Fruit fly (Drosophila melanogaster): ENCODE data around the gene AhcyL2.

The AhcyL2 gene

dm6 chr3R:16987924-16988298 lies 6.0 kb upstream of the AhcyL2 start (continued):
- TF ChIP-seq Sox102F (GFP tag; optimal IDR thresholded peaks at IDR 0.05) (no peak), Eip75B (GFP tag; optimal IDR thresholded peaks at IDR 0.05) (no peak), eg (GFP tag; IDR thresholded peaks at IDR 0.05) (no peak), CG10669 (GFP tag; optimal IDR thresholded peaks at IDR 0.05) (peak; percentile 4), Ets21C (GFP tag; optimal IDR thresholded peaks at IDR 0.05) (no peak), vri (GFP tag; optimal IDR thresholded peaks at IDR 0.05) (no peak), CG6792 (GFP tag; optimal IDR thresholded peaks at IDR 0.05) (no peak), Eip78C (GFP tag) (peak; percentile 32), CG32006 (GFP tag; optimal IDR thresholded peaks at IDR 0.05) (peak; percentile 50), lz (GFP tag; optimal IDR thresholded peaks at IDR 0.05) (no peak), CG11902 (GFP tag; optimal IDR thresholded peaks at IDR 0.05) (no peak), salr (GFP tag; optimal IDR thresholded peaks at IDR 0.05) (no peak), CG7368 (GFP tag; optimal IDR thresholded peaks at IDR 0.05) (no peak), Hr38 (GFP tag; optimal IDR thresholded peaks at IDR 0.05) (no peak), cyc (GFP tag; optimal IDR thresholded peaks at IDR 0.05) (no peak), Gug (GFP tag; IDR thresholded peaks at IDR 0.05) (no peak), CG6163 (GFP tag; IDR thresholded peaks at IDR 0.05) (no peak), Hr39 (GFP tag; optimal IDR thresholded peaks at IDR 0.05) (no peak), CG9139 (GFP tag; optimal IDR thresholded peaks at IDR 0.05) (no peak), svp (GFP tag) (no peak), Ets96B (tag; optimal IDR thresholded peaks at IDR 0.05) (no peak), CG8632 (GFP tag; optimal IDR thresholded peaks at IDR 0.05) (no peak)

- TF ChIP-seq CG8119 (GFP tag; IDR thresholded peaks at IDR 0.05) (peak; percentile 13; the same call in 1 of the 3 replicates), Hr39 (GFP tag; optimal IDR thresholded peaks at IDR 0.05) (no peak), CG3032 (tag; optimal IDR thresholded peaks at IDR 0.05) (no peak), CG6808 (GFP tag; optimal IDR thresholded peaks at IDR 0.05) (no peak), Sox15 (GFP tag; optimal IDR thresholded peaks at IDR 0.05) (no peak), topi (GFP tag; optimal IDR thresholded peaks at IDR 0.05) (no peak), OdsH (GFP tag; optimal IDR thresholded peaks at IDR 0.05) (no peak), dac (GFP tag; optimal IDR thresholded peaks at IDR 0.05) (no peak), CG31627 (GFP tag; optimal IDR thresholded peaks at IDR 0.05) (no peak), net (GFP tag; optimal IDR thresholded peaks at IDR 0.05) (no peak), Ets96B (tag; optimal IDR thresholded peaks at IDR 0.05) (no peak), CG32006 (GFP tag; optimal IDR thresholded peaks at IDR 0.05) (peak; percentile 43), CG8632 (GFP tag; optimal IDR thresholded peaks at IDR 0.05) (no peak), CG34406 (GFP tag; optimal IDR thresholded peaks at IDR 0.05) (no peak), Eip93F (GFP tag; optimal IDR thresholded peaks at IDR 0.05) (no peak), CG10631 (GFP tag; optimal IDR thresholded peaks at IDR 0.05) (no peak), CG16779 (tag; optimal IDR thresholded peaks at IDR 0.05) (peak; percentile 4), CG11902 (GFP tag; optimal IDR thresholded peaks at IDR 0.05) (no peak), lz (GFP tag; optimal IDR thresholded peaks at IDR 0.05) (no peak), vri (GFP tag; optimal IDR thresholded peaks at IDR 0.05) (no peak), spab (GFP tag; optimal IDR thresholded peaks at IDR 0.05) (no peak), Ets21C (GFP tag; optimal IDR thresholded peaks at IDR 0.05) (no peak), CG3919 (GFP tag; optimal IDR thresholded peaks at IDR 0.05) (no peak), CG1621 (tag; optimal IDR thresholded peaks at IDR 0.05) (no peak), CG4318 (GFP tag; optimal IDR thresholded peaks at IDR 0.05) (no peak), Gug (GFP tag; IDR thresholded peaks at IDR 0.05) (no peak), Eip75B (GFP tag; optimal IDR thresholded peaks at IDR 0.05) (no peak), CG15336 (GFP tag; IDR thresholded peaks at IDR 0.05) (no peak), CG11762 (GFP tag; optimal IDR thresholded peaks at IDR 0.05; ENCODE audit: insufficient read depth) (no peak), CG6276 (GFP tag; optimal IDR thresholded peaks at IDR 0.05) (peak; percentile 48), esn (GFP tag; optimal IDR thresholded peaks at IDR 0.05) (no peak)
Measured at dm6 chr3R:16987220-16987923, 5.4 kb upstream of the AhcyL2 start, which contains the start of gene CG18622. Gene CG18622, minus strand, starts transcription at chr3R:16987732.
